Fruit fly (Drosophila melanogaster) whole organism, prepupa: ENCODE results near the gene CG11131.
A peak's percentile ranks its signal among the peaks of the same experiment; 100 is the strongest.

Source experiments
- Blimp-1 ChIP-seq: fragments of 200-800 bp; sonication (Bioruptor generic); optimal IDR thresholded peaks from 3 replicates; lab custom pipeline; 2017; ENCODE audit warnings: missing biosample characterization, missing genetic modification characterization, mild to moderate bottlenecking, moderate library complexity, missing genetic modification reagents
- CG10631 ChIP-seq: fragments of 200-800 bp; sonication (Bioruptor generic); optimal IDR thresholded peaks from 2 replicates; lab custom pipeline; 2016; ENCODE audit warnings: missing biosample characterization, missing genetic modification characterization
- CG10669 ChIP-seq: fragments of 200-800 bp; sonication (Bioruptor generic); optimal IDR thresholded peaks from 3 replicates; lab custom pipeline; 2018; ENCODE audit warnings: missing biosample characterization, mild to moderate bottlenecking, missing genetic modification characterization, moderate library complexity
- CG11294 ChIP-seq: fragments of 200-800 bp; sonication (Bioruptor generic); IDR thresholded peaks from 2 replicates; pipeline ENCODE4 v1.3.6; 2022; ENCODE audit warnings: missing biosample characterization, missing genetic modification characterization
- CG11762 ChIP-seq: fragments of 200-800 bp; sonication (Bioruptor generic); optimal IDR thresholded peaks from 3 replicates; lab custom pipeline; 2016; ENCODE audit warnings: missing biosample characterization, missing genetic modification characterization; ENCODE audit not compliant: insufficient read depth
- CG11902 ChIP-seq: fragments of 200-800 bp; sonication (Bioruptor generic); optimal IDR thresholded peaks from 3 replicates; lab custom pipeline; 2016; ENCODE audit warnings: missing biosample characterization, missing genetic modification characterization
- CG15336 ChIP-seq: fragments of 200-800 bp; sonication (Bioruptor generic); IDR thresholded peaks from 2 replicates; pipeline ENCODE4 v1.3.6; 2022; ENCODE audit warnings: missing biosample characterization, missing genetic modification characterization
- CG16779 ChIP-seq: fragments of 200-800 bp; sonication (Bioruptor generic); optimal IDR thresholded peaks from 3 replicates; lab custom pipeline; 2017; ENCODE audit warnings: missing biosample characterization, mild to moderate bottlenecking, missing genetic modification characterization
- CG3032 ChIP-seq: fragments of 200-800 bp; optimal IDR thresholded peaks from 2 replicates; lab custom pipeline; 2019; ENCODE audit warnings: missing biosample characterization, mild to moderate bottlenecking, missing genetic modification characterization, moderate library complexity
- CG32006 ChIP-seq: fragments of 200-800 bp; sonication (Bioruptor generic); optimal IDR thresholded peaks from 3 replicates; lab custom pipeline; 2017; ENCODE audit warnings: missing biosample characterization, mild to moderate bottlenecking, missing genetic modification characterization
- CG34406 ChIP-seq: fragments of 200-800 bp; sonication (Bioruptor generic); optimal IDR thresholded peaks from 3 replicates; lab custom pipeline; 2016; ENCODE audit warnings: missing biosample characterization, missing genetic modification characterization
- CG3919 ChIP-seq: fragments of 200-800 bp; sonication (Bioruptor generic); optimal IDR thresholded peaks from 3 replicates; lab custom pipeline; 2016; ENCODE audit warnings: missing biosample characterization, missing genetic modification characterization
- CG4318 ChIP-seq: fragments of 200-800 bp; sonication (Bioruptor generic); optimal IDR thresholded peaks from 3 replicates; lab custom pipeline; 2017; ENCODE audit warnings: missing biosample characterization, mild to moderate bottlenecking, missing genetic modification characterization
- CG6163 ChIP-seq: fragments of 200-800 bp; sonication (Bioruptor generic); IDR thresholded peaks from 3 replicates; pipeline ENCODE4 v1.3.6; 2022; ENCODE audit warnings: missing biosample characterization, missing genetic modification characterization
- CG6276 ChIP-seq: fragments of 200-800 bp; sonication (Bioruptor generic); optimal IDR thresholded peaks from 2 replicates; lab custom pipeline; 2017; ENCODE audit warnings: missing biosample characterization, mild to moderate bottlenecking, missing genetic modification characterization
- CG6808 ChIP-seq: fragments of 200-800 bp; sonication (Bioruptor generic); optimal IDR thresholded peaks from 3 replicates; lab custom pipeline; 2017; ENCODE audit warnings: missing biosample characterization, missing genetic modification characterization, mild to moderate bottlenecking, moderate library complexity, missing genetic modification reagents
- CG6854 ChIP-seq: fragments of 200-800 bp; sonication (Bioruptor generic); optimal IDR thresholded peaks from 2 replicates; lab custom pipeline; 2017; ENCODE audit warnings: missing biosample characterization, mild to moderate bottlenecking, missing genetic modification characterization
- CG7368 ChIP-seq: fragments of 200-800 bp; sonication (Bioruptor generic); optimal IDR thresholded peaks from 3 replicates; lab custom pipeline; 2016; ENCODE audit warnings: missing biosample characterization, missing genetic modification characterization
- CG8119 ChIP-seq: fragments of 200-800 bp; sonication (Bioruptor generic); IDR thresholded peaks from 3 replicates; pipeline ENCODE4 v1.3.6; 2022; ENCODE audit warnings: missing biosample characterization, missing genetic modification characterization
- CG8319 ChIP-seq: fragments of 200-800 bp; sonication (Bioruptor generic); optimal IDR thresholded peaks from 3 replicates; lab custom pipeline; 2016; ENCODE audit warnings: missing biosample characterization, missing genetic modification characterization
- CG8632 ChIP-seq: fragments of 200-800 bp; sonication (Bioruptor generic); optimal IDR thresholded peaks from 3 replicates; lab custom pipeline; 2016; ENCODE audit warnings: missing biosample characterization, missing genetic modification characterization
- CG9139 ChIP-seq: fragments of 200-800 bp; sonication (Bioruptor generic); optimal IDR thresholded peaks from 3 replicates; lab custom pipeline; 2017; ENCODE audit warnings: missing biosample characterization, mild to moderate bottlenecking, missing genetic modification characterization
- Eip75B ChIP-seq: fragments of 200-800 bp; sonication (Bioruptor generic); optimal IDR thresholded peaks from 3 replicates; lab custom pipeline; 2016; ENCODE audit warnings: missing biosample characterization, missing genetic modification characterization
- Eip93F ChIP-seq: fragments of 200-800 bp; sonication (Bioruptor generic); optimal IDR thresholded peaks from 2 replicates; lab custom pipeline; 2016; ENCODE audit warnings: missing biosample characterization, mild to moderate bottlenecking, missing genetic modification characterization
- Ets21C ChIP-seq: fragments of 200-800 bp; sonication (Bioruptor generic); optimal IDR thresholded peaks from 3 replicates; lab custom pipeline; 2016; ENCODE audit warnings: missing biosample characterization, missing genetic modification characterization
- Ets96B ChIP-seq: fragments of 200-800 bp; optimal IDR thresholded peaks from 2 replicates; lab custom pipeline; 2019; ENCODE audit warnings: missing biosample characterization, mild to moderate bottlenecking, missing genetic modification characterization, moderate library complexity
- Gug ChIP-seq: fragments of 200-800 bp; sonication (Bioruptor generic); IDR thresholded peaks from 2 replicates; pipeline ENCODE4 v1.3.6; 2022; ENCODE audit warnings: missing biosample characterization, missing genetic modification characterization
- Hr38 ChIP-seq: sonication (Bioruptor generic); optimal IDR thresholded peaks from 2 replicates; lab custom pipeline; 2016; ENCODE audit warnings: missing biosample characterization, missing genetic modification characterization
- Hr39 ChIP-seq: fragments of 200-800 bp; sonication (Bioruptor generic); optimal IDR thresholded peaks from 2 replicates; lab custom pipeline; 2016; ENCODE audit warnings: missing biosample characterization, missing genetic modification characterization
- Lpt ChIP-seq: fragments of 200-800 bp; sonication (Bioruptor generic); optimal IDR thresholded peaks from 3 replicates; lab custom pipeline; 2016; ENCODE audit warnings: missing biosample characterization, missing genetic modification characterization
- Met ChIP-seq: fragments of 200-800 bp; sonication (Bioruptor generic); optimal IDR thresholded peaks from 3 replicates; lab custom pipeline; 2016; ENCODE audit warnings: missing biosample characterization, missing genetic modification characterization
- OdsH ChIP-seq: fragments of 200-800 bp; sonication (Bioruptor generic); optimal IDR thresholded peaks from 3 replicates; lab custom pipeline; 2016; ENCODE audit warnings: missing biosample characterization, missing genetic modification characterization
- Smox ChIP-seq: fragments of 200-800 bp; sonication (Bioruptor generic); optimal IDR thresholded peaks from 3 replicates; lab custom pipeline; 2016; ENCODE audit warnings: missing biosample characterization, missing genetic modification characterization
- Sox102F ChIP-seq: fragments of 200-800 bp; sonication (Bioruptor generic); optimal IDR thresholded peaks from 2 replicates; lab custom pipeline; 2016; ENCODE audit warnings: missing biosample characterization, mild to moderate bottlenecking, missing genetic modification characterization
- Sox14 ChIP-seq: fragments of 200-800 bp; sonication (Bioruptor generic); optimal IDR thresholded peaks from 3 replicates; lab custom pipeline; 2016; ENCODE audit warnings: missing biosample characterization, missing genetic modification characterization
- Sox15 ChIP-seq: fragments of 200-800 bp; sonication (Bioruptor generic); optimal IDR thresholded peaks from 3 replicates; lab custom pipeline; 2016; ENCODE audit warnings: missing biosample characterization, missing genetic modification characterization
- achi ChIP-seq: fragments of 200-800 bp; sonication (Bioruptor generic); optimal IDR thresholded peaks from 3 replicates; lab custom pipeline; 2016; ENCODE audit warnings: missing biosample characterization, missing genetic modification characterization
- acj6 ChIP-seq: fragments of 200-800 bp; sonication (Bioruptor generic); optimal IDR thresholded peaks from 3 replicates; lab custom pipeline; 2016; ENCODE audit warnings: missing biosample characterization, missing genetic modification characterization
- cyc ChIP-seq: fragments of 200-800 bp; sonication (Bioruptor generic); optimal IDR thresholded peaks from 3 replicates; lab custom pipeline; 2016; ENCODE audit warnings: missing biosample characterization, missing genetic modification characterization
- dac ChIP-seq: fragments of 200-800 bp; sonication (Bioruptor generic); optimal IDR thresholded peaks from 2 replicates; lab custom pipeline; 2017; ENCODE audit warnings: missing biosample characterization, mild to moderate bottlenecking, missing genetic modification characterization
- dsx ChIP-seq: fragments of 200-800 bp; optimal IDR thresholded peaks from 3 replicates; lab custom pipeline; 2019; ENCODE audit warnings: missing biosample characterization, mild to moderate bottlenecking, missing genetic modification characterization, moderate library complexity; ENCODE audit not compliant: poor library complexity, severe bottlenecking
- eg ChIP-seq: fragments of 200-800 bp; sonication (Bioruptor generic); IDR thresholded peaks from 3 replicates; pipeline ENCODE4 v1.3.6; 2022; ENCODE audit warnings: missing biosample characterization, missing genetic modification characterization
- esn ChIP-seq: fragments of 200-800 bp; sonication (Bioruptor generic); optimal IDR thresholded peaks from 2 replicates; lab custom pipeline; 2016; ENCODE audit warnings: missing biosample characterization, mild to moderate bottlenecking, missing genetic modification characterization, moderate library complexity
- fd59A ChIP-seq: fragments of 200-800 bp; sonication (Bioruptor generic); optimal IDR thresholded peaks from 2 replicates; lab custom pipeline; 2017; ENCODE audit warnings: missing biosample characterization, mild to moderate bottlenecking, missing genetic modification characterization, missing genetic modification reagents
- fd85E ChIP-seq: fragments of 200-800 bp; sonication (Bioruptor generic); optimal IDR thresholded peaks from 3 replicates; lab custom pipeline; 2016; ENCODE audit warnings: missing biosample characterization, missing genetic modification characterization
- fkh ChIP-seq: fragments of 200-800 bp; sonication (Bioruptor generic); optimal IDR thresholded peaks from 3 replicates; lab custom pipeline; 2017; ENCODE audit warnings: missing biosample characterization, mild to moderate bottlenecking, missing genetic modification characterization, moderate library complexity
- net ChIP-seq: fragments of 200-800 bp; sonication (Bioruptor generic); optimal IDR thresholded peaks from 3 replicates; lab custom pipeline; 2016; ENCODE audit warnings: missing biosample characterization, missing genetic modification characterization
- pdm3 ChIP-seq: fragments of 200-800 bp; sonication (Bioruptor generic); optimal IDR thresholded peaks from 3 replicates; lab custom pipeline; 2016; ENCODE audit warnings: missing biosample characterization, missing genetic modification characterization
- ss ChIP-seq, 2 experiments: fragments of 200-800 bp; sonication (Bioruptor generic); optimal IDR thresholded peaks; 2 replicates in 1 of 2; 3 replicates in 1 of 2; lab custom pipeline; 2017 to 2018; ENCODE audit warnings: mild to moderate bottlenecking in 2 of 2, missing biosample characterization in 2 of 2, missing genetic modification characterization in 2 of 2, moderate library complexity in 1 of 2
- svp ChIP-seq: fragments of 200-800 bp; sonication (Bioruptor generic); peaks from one replicate; lab custom pipeline; 2016; ENCODE audit warnings: missing biosample characterization, missing genetic modification characterization
- topi ChIP-seq: fragments of 200-800 bp; sonication (Bioruptor generic); optimal IDR thresholded peaks from 3 replicates; lab custom pipeline; 2016; ENCODE audit warnings: missing biosample characterization, missing genetic modification characterization

Gene CG11131

dm6 chr3L:22909914-22910541 is 11.5 kb downstream of the CG11131 start, which contains the start of gene CG12768:
Gene CG12768 (plus strand): TSS chr3L:22910491.
- peak; percentile 57 for TF ChIP-seq Ets96B
- no peak for TF ChIP-seq CG9139 (GFP tag; lab: Kevin White, UChicago)
- no peak for TF ChIP-seq Sox102F (GFP tag; lab: Kevin White, UChicago)
- peak; percentile 37 to 55 for TF ChIP-seq ss (GFP tag; optimal IDR thresholded peaks at IDR 0.05; lab: Kevin White, UChicago)
- peak; percentile 3 for TF ChIP-seq Sox15
- no peak for TF ChIP-seq Eip93F (GFP tag; lab: Kevin White, UChicago)
- no peak for TF ChIP-seq CG11902 (GFP tag; lab: Kevin White, UChicago)
- no peak for TF ChIP-seq CG8319
- TF ChIP-seq Smox (GFP tag; lab: Kevin White, UChicago): no peak
- peak; percentile 16 for TF ChIP-seq topi (GFP tag; lab: Kevin White, UChicago)
- TF ChIP-seq CG6854 (GFP tag; lab: Kevin White, UChicago): no peak
- TF ChIP-seq eg (GFP tag; lab: Robert Waterston, UW): 0 out of 3 replicates have a peak, but pooled peaks have one; percentile 34
- TF ChIP-seq CG11762 (GFP tag; lab: Kevin White, UChicago): no peak
- TF ChIP-seq CG15336 (GFP tag; lab: Robert Waterston, UW): no peak
- peak; percentile 17 for TF ChIP-seq CG3919 (GFP tag; lab: Kevin White, UChicago)
- peak; percentile 30 for TF ChIP-seq pdm3 (GFP tag; lab: Kevin White, UChicago)
- no peak for TF ChIP-seq CG8119 (GFP tag; lab: Robert Waterston, UW)
- TF ChIP-seq Ets21C (GFP tag; lab: Kevin White, UChicago): no peak
- peak; percentile 31 for TF ChIP-seq fd59A (GFP tag; lab: Kevin White, UChicago)
- peak; percentile 27 for TF ChIP-seq Hr39 (GFP tag; lab: Kevin White, UChicago)
- TF ChIP-seq acj6 (GFP tag; lab: Kevin White, UChicago): peak; percentile 4
- no peak for TF ChIP-seq Gug
- TF ChIP-seq CG32006 (GFP tag; lab: Kevin White, UChicago): peak; percentile 78
- no peak for TF ChIP-seq CG11294 (GFP tag; lab: Robert Waterston, UW)
- TF ChIP-seq fd85E (GFP tag; lab: Kevin White, UChicago): no peak
- TF ChIP-seq CG8632 (GFP tag; lab: Kevin White, UChicago): peak; percentile 37
- TF ChIP-seq CG10631 (GFP tag; lab: Kevin White, UChicago): peak; percentile 61
- no peak for TF ChIP-seq dac
- TF ChIP-seq CG34406 (GFP tag; lab: Kevin White, UChicago): peak; percentile 49
- no peak for TF ChIP-seq cyc (GFP tag; lab: Kevin White, UChicago)
- no peak for TF ChIP-seq CG7368 (GFP tag; lab: Kevin White, UChicago)
- peak; percentile 49 for TF ChIP-seq CG10669
- TF ChIP-seq CG6808: peak; percentile 58
- peak; percentile 45 for TF ChIP-seq dsx (GFP tag; lab: Kevin White, UChicago)
- no peak for TF ChIP-seq Lpt
- TF ChIP-seq achi: peak; percentile 37
- peak; percentile 54 for TF ChIP-seq CG4318 (GFP tag; lab: Kevin White, UChicago)
- TF ChIP-seq CG16779 (tag; lab: Kevin White, UChicago): peak; percentile 47
- peak; percentile 4 for TF ChIP-seq Sox14 (GFP tag; lab: Kevin White, UChicago)
- peak; percentile 45 for TF ChIP-seq CG6276 (GFP tag; lab: Kevin White, UChicago)
- peak; percentile 7 for TF ChIP-seq Met
- peak; percentile 18 for TF ChIP-seq Blimp-1 (GFP tag; lab: Kevin White, UChicago)
- TF ChIP-seq Eip75B (GFP tag; lab: Kevin White, UChicago): no peak
- TF ChIP-seq CG3032 (tag; lab: Kevin White, UChicago): peak; percentile 65
- no peak for TF ChIP-seq fkh (GFP tag; lab: Kevin White, UChicago)
- peak; percentile 41 for TF ChIP-seq esn (GFP tag; lab: Kevin White, UChicago)
- TF ChIP-seq OdsH (GFP tag; lab: Kevin White, UChicago): peak; percentile 29
- no peak for TF ChIP-seq net (GFP tag; lab: Kevin White, UChicago)
- TF ChIP-seq svp (GFP tag; lab: Kevin White, UChicago): peak; percentile 70
- no peak for TF ChIP-seq CG6163
- TF ChIP-seq Hr38 (GFP tag; lab: Kevin White, UChicago): no peak
